Fruit fly (Drosophila melanogaster) whole organism, embryonic: ENCODE results near the gene Vti1a.

Source experiments
- CG12236 ChIP-seq: fragments of 200-800 bp; sonication (Bioruptor generic); optimal IDR thresholded peaks from 2 replicates; lab custom pipeline; 2016; ENCODE audit warnings: missing biosample characterization, missing genetic modification characterization
- CG3407 ChIP-seq: fragments of 200-800 bp; sonication (Bioruptor generic); optimal IDR thresholded peaks from 2 replicates; lab custom pipeline; 2018; ENCODE audit warnings: missing biosample characterization, mild to moderate bottlenecking, missing genetic modification characterization
- Mad ChIP-seq: fragments of 200-800 bp; sonication (Bioruptor generic); optimal IDR thresholded peaks from 2 replicates; lab custom pipeline; 2016; ENCODE audit warnings: missing biosample characterization, missing genetic modification characterization
- Vsx1 ChIP-seq: fragments of 200-800 bp; sonication (Bioruptor generic); optimal IDR thresholded peaks from 2 replicates; lab custom pipeline; 2017; ENCODE audit warnings: missing biosample characterization, mild to moderate bottlenecking, missing genetic modification characterization, missing genetic modification reagents
- caup ChIP-seq: fragments of 200-800 bp; sonication (Bioruptor generic); optimal IDR thresholded peaks from 3 replicates; lab custom pipeline; 2017; ENCODE audit warnings: missing biosample characterization, mild to moderate bottlenecking, missing genetic modification characterization, moderate library complexity; ENCODE audit not compliant: severe bottlenecking
- h ChIP-seq: fragments of >200 bp; optimal IDR thresholded peaks from 2 replicates; lab custom pipeline; 2017
- pan ChIP-seq, 4 experiments: fragments of >200 bp in 3 of 4; fragments of 200-800 bp in 1 of 4; sonication (Bioruptor generic) in 1 of 4; optimal IDR thresholded peaks in 3 of 4; IDR thresholded peaks in 1 of 4; 2 replicates each; pipeline versions ENCODE4 v1.3.6 to Lab custom; 2017 to 2022; ENCODE audit warnings: missing biosample characterization in 2 of 4, missing genetic modification characterization in 2 of 4, mixed read lengths in 1 of 4
- ttk ChIP-seq: fragments of 200-800 bp; sonication (Bioruptor generic); IDR thresholded peaks from 2 replicates; pipeline ENCODE4 v2.1.2; 2022; ENCODE audit warnings: missing biosample characterization, missing genetic modification characterization

DNA sequence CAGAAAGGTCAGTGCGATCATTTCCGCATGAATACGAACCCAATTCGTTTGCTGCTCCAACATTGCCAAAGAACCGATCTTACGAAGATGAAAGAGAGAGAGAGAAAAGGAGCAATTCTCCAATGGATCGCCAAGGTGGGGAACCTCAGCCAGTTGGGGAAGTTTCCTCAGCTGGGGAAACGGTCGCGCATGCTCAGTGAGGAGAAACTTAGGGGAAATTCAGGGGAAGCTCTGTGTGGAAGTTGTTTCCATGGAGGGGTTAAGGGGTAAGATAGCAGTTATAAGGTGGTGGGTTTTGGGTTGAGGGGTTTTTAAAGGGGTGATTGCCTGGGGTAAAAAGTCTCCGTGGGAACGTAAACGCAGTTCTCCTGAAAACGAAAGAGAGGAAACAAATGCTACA, 19.4 kb downstream of the Vti1a start:
- no peak for TF ChIP-seq CG12236 (GFP tag; lab: Kevin White, UChicago)
- no peak for TF ChIP-seq CG3407 (GFP tag; lab: Kevin White, UChicago)
- no peak for TF ChIP-seq caup (GFP tag; lab: Kevin White, UChicago)
- TF ChIP-seq pan (optimal IDR thresholded peaks at IDR 0.05; lab: Kevin White, UChicago) = no peak
- no peak for TF ChIP-seq pan (GFP tag; optimal IDR thresholded peaks at IDR 0.05 in 1 of 2, IDR thresholded peaks at IDR 0.05 in 1 of 2)
- no peak for TF ChIP-seq h (lab: Kevin White, UChicago)
- no peak for TF ChIP-seq ttk (GFP tag; lab: Robert Waterston, UW)
- TF ChIP-seq Mad (GFP tag; lab: Kevin White, UChicago) = no peak
- no peak for TF ChIP-seq Vsx1
